Worm (Caenorhabditis elegans) whole organism, L3 larva: ENCODE measurements around the gene zyg-11.

Source experiments
- ama-1 ChIP-seq: fragments of 150-350 bp; optimal IDR thresholded peaks from 2 replicates; lab custom pipeline; 2018
- ceh-28 ChIP-seq: fragments of 150-350 bp; optimal IDR thresholded peaks from 2 replicates; lab custom pipeline; 2014; ENCODE audit warnings: missing biosample characterization, missing genetic modification reagents, missing genetic modification characterization
- nfya-1 ChIP-seq: sonication (generic microtip); optimal IDR thresholded peaks from 2 replicates; lab custom pipeline; 2017; ENCODE audit warnings: missing genetic modification characterization, mild to moderate bottlenecking, missing compliant biosample characterization, antibody characterized with exemption, moderate library complexity; ENCODE audit not compliant: insufficient read depth
- nhr-12 ChIP-seq: fragments of 150-350 bp; optimal IDR thresholded peaks from 2 replicates; lab custom pipeline; 2014; ENCODE audit warnings: missing biosample characterization, missing genetic modification characterization
- nhr-25 ChIP-seq: sonication (generic microtip); optimal IDR thresholded peaks from 2 replicates; lab custom pipeline; 2017; ENCODE audit warnings: missing biosample characterization, missing genetic modification characterization
- nhr-28 ChIP-seq: fragments of 150-350 bp; optimal IDR thresholded peaks from 2 replicates; lab custom pipeline; 2014; ENCODE audit warnings: missing biosample characterization, missing genetic modification characterization
- skn-1 ChIP-seq: fragments of 150-350 bp; optimal IDR thresholded peaks from 2 replicates; lab custom pipeline; 2014; ENCODE audit warnings: missing biosample characterization, missing genetic modification characterization
- snpc-4 ChIP-seq: fragments of 150-350 bp; optimal IDR thresholded peaks from 2 replicates; lab custom pipeline; 2014; ENCODE audit warnings: missing biosample characterization, missing genetic modification characterization
- tbx-2 ChIP-seq: sonication (generic microtip); optimal IDR thresholded peaks from 2 replicates; lab custom pipeline; 2016; ENCODE audit warnings: mild to moderate bottlenecking, missing genetic modification characterization, missing compliant biosample characterization
- unc-62 ChIP-seq: fragments of 150-350 bp; sonication (generic microtip); optimal IDR thresholded peaks from 4 replicates; lab custom pipeline; 2014; ENCODE audit warnings: missing biosample characterization, missing genetic modification reagents, missing genetic modification characterization
- ztf-11 ChIP-seq: fragments of 150-350 bp; optimal IDR thresholded peaks from 2 replicates; lab custom pipeline; 2014; ENCODE audit warnings: missing biosample characterization, missing genetic modification characterization
- ztf-4 ChIP-seq: fragments of 150-350 bp; optimal IDR thresholded peaks from 2 replicates; lab custom pipeline; 2014; ENCODE audit warnings: missing biosample characterization, missing genetic modification characterization

- TF ChIP-seq ama-1 (lab: Kevin White, UChicago) (no peak), snpc-4 (tag; lab: Kevin White, UChicago) (no peak), nhr-25 (tag; lab: Kevin White, UChicago) (no peak), nhr-28 (tag; lab: Kevin White, UChicago) (no peak), ztf-4 (tag; lab: Kevin White, UChicago) (no peak), ztf-11 (tag; lab: Kevin White, UChicago) (no peak), ceh-28 (tag; lab: Kevin White, UChicago) (no peak), unc-62 (no peak), tbx-2 (tag; lab: Kevin White, UChicago) (no peak), skn-1 (tag; lab: Kevin White, UChicago) (no peak), nfya-1 (tag; lab: Kevin White, UChicago) (no peak), nhr-12 (no peak)
Measured at ce11 chrII:8028730-8029129, 11.2 kb downstream of the zyg-11 start.
